Worm (Caenorhabditis elegans) whole organism, midembryonic: ENCODE results near the gene fbxl-1.

ENCODE experiments used
- T22C8.4 ChIP-seq: fragments of 200-800 bp; sonication (Bioruptor generic); IDR thresholded peaks from 2 replicates; pipeline ENCODE4 v1.3.6; 2022; ENCODE audit warnings: missing genetic modification characterization, missing compliant biosample characterization
- cog-1 ChIP-seq: sonication (generic microtip); optimal IDR thresholded peaks from 2 replicates; lab custom pipeline; 2016; ENCODE audit warnings: missing genetic modification characterization, missing compliant biosample characterization
- flt-1 ChIP-seq: fragments of 200-800 bp; sonication (Bioruptor generic); IDR thresholded peaks from 2 replicates; pipeline ENCODE4 v1.3.6; 2022; ENCODE audit warnings: missing genetic modification characterization, missing compliant biosample characterization
- klf-2 ChIP-seq: fragments of 200-800 bp; sonication (Bioruptor generic); conservative IDR thresholded peaks from 2 replicates; pipeline ENCODE4 v1.3.6; 2022; ENCODE audit warnings: missing genetic modification reagents, missing genetic modification characterization, missing compliant biosample characterization
- med-1 ChIP-seq: sonication (generic microtip); optimal IDR thresholded peaks from 2 replicates; lab custom pipeline; 2017; ENCODE audit warnings: missing genetic modification characterization, mild to moderate bottlenecking, missing compliant biosample characterization, antibody characterized with exemption, missing genetic modification reagents; ENCODE audit not compliant: insufficient read depth
- ref-1 ChIP-seq: fragments of 200-800 bp; sonication (Bioruptor generic); conservative IDR thresholded peaks from 2 replicates; pipeline ENCODE4 v1.3.6; 2022; ENCODE audit warnings: missing genetic modification reagents, missing genetic modification characterization, missing compliant biosample characterization
- tab-1 ChIP-seq: fragments of 200-800 bp; sonication (Bioruptor generic); IDR thresholded peaks from 2 replicates; pipeline ENCODE4 v1.3.6; 2022; ENCODE audit warnings: missing genetic modification characterization, missing compliant biosample characterization
- ztf-23 ChIP-seq: fragments of 200-800 bp; sonication (Bioruptor generic); IDR thresholded peaks from 2 replicates; pipeline ENCODE4 v1.3.6; 2022; ENCODE audit warnings: missing genetic modification reagents, missing genetic modification characterization, missing compliant biosample characterization
- ztf-29 ChIP-seq: fragments of 200-800 bp; sonication (Bioruptor generic); IDR thresholded peaks from 2 replicates; pipeline ENCODE4 v1.3.6; 2022; ENCODE audit warnings: missing genetic modification reagents, missing genetic modification characterization, missing compliant biosample characterization

ce11 chrIII:8190505-8190904 lies 37.1 kb upstream of the fbxl-1 start, which contains the start of gene C50C3.19:
- TF ChIP-seq klf-2 (no peak), tab-1 (GFP tag; lab: Robert Waterston, UW) (no peak), cog-1 (no peak), flt-1 (GFP tag; lab: Robert Waterston, UW) (no peak), ztf-23 (GFP tag; lab: Robert Waterston, UW) (no peak), T22C8.4 (GFP tag; lab: Robert Waterston, UW) (no peak), med-1 (GFP tag; lab: Kevin White, UChicago) (no peak), ref-1 (GFP tag; lab: Robert Waterston, UW) (no peak), ztf-29 (GFP tag; lab: Robert Waterston, UW) (no peak)
